Fruit fly (Drosophila melanogaster) S2 (cell line): ENCODE data around the gene h-cup.

Experiments used
- CG8478 ChIP-seq: fragments of >200 bp; optimal IDR thresholded peaks from 2 replicates; lab custom pipeline; 2018
- CTCF ChIP-seq, 2 experiments: fragments of >200 bp; optimal IDR thresholded peaks; 2 replicates each; lab custom pipeline; 2018

DNA sequence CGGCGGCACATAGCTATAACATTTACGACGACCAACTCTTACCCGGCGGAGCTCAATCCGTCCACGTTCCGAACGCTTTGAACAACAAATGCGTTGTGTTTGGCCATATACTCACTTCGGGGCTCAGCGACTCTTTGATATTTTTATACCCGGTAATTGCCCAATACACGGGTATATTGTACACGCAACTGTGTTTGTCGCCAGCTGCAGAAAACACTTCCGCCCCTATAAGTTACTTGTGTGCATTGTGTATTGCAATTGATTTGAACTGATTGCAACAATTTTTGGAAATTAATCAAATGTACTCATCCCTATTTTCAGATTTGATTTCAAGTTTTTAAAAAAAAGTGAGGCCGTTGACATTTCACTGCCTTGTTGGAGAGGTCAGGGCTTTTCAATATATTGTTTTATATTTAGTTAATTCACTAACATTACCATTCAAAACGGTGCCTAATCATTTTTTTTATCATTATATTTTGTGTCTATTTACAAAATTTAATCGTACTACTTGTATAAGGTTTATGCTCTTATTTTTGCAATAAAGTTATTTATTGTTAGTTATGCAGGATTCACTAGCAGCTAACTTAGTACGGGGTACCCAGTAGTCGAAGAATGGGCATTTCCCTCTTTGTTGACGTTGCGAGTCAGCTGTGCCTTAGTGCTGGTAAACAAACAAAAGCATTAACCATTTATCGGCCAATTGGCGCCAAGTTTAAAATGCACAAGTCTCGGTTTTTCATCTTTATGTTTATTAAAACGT, 39.6 kb downstream of the h-cup start, which contains the start of gene Nagk:
- no peak for TF ChIP-seq CTCF (optimal IDR thresholded peaks at IDR 0.05; lab: Kevin White, UChicago)
- TF ChIP-seq CG8478 (lab: Kevin White, UChicago): no peak
